Worm (Caenorhabditis elegans) whole organism, late embryonic: ENCODE results near the gene F46C5.7.
A peak's percentile ranks its signal among the peaks of the same experiment; 100 is the strongest.

ENCODE experiments used
- C08G9.2 ChIP-seq: sonication (generic microtip); optimal IDR thresholded peaks from 2 replicates; lab custom pipeline; 2016; ENCODE audit warnings: mild to moderate bottlenecking, missing genetic modification characterization, moderate library complexity, missing compliant biosample characterization
- C38D4.7 ChIP-seq: fragments of 200-800 bp; sonication (Bioruptor generic); optimal IDR thresholded peaks from 2 replicates; lab custom pipeline; 2018; ENCODE audit warnings: mild to moderate bottlenecking, missing genetic modification characterization, moderate library complexity, missing compliant biosample characterization
- K09A11.1 ChIP-seq: sonication (generic microtip); optimal IDR thresholded peaks from 2 replicates; lab custom pipeline; 2017; ENCODE audit warnings: antibody characterized with exemption, mild to moderate bottlenecking, missing genetic modification characterization, missing compliant biosample characterization; ENCODE audit not compliant: insufficient read depth
- T23F11.4 ChIP-seq: fragments of 200-800 bp; sonication (Bioruptor generic); optimal IDR thresholded peaks from 2 replicates; lab custom pipeline; 2018; ENCODE audit warnings: mild to moderate bottlenecking, missing genetic modification characterization, missing compliant biosample characterization
- Y22D7AL.16 ChIP-seq: sonication (generic microtip); optimal IDR thresholded peaks from 2 replicates; lab custom pipeline; 2016; ENCODE audit warnings: missing genetic modification characterization, missing compliant biosample characterization
- ama-1 ChIP-seq: fragments of 150-350 bp; optimal IDR thresholded peaks from 2 replicates; lab custom pipeline; 2014
- ceh-14 ChIP-seq: sonication (generic microtip); optimal IDR thresholded peaks from 2 replicates; lab custom pipeline; 2016; ENCODE audit warnings: missing genotype, missing genetic modification characterization, missing compliant biosample characterization
- ceh-18 ChIP-seq: sonication (generic microtip); optimal IDR thresholded peaks from 2 replicates; lab custom pipeline; 2016; ENCODE audit warnings: missing genetic modification characterization, missing compliant biosample characterization
- ceh-24 ChIP-seq: sonication (generic microtip); optimal IDR thresholded peaks from 2 replicates; lab custom pipeline; 2016; ENCODE audit warnings: mild to moderate bottlenecking, missing genetic modification characterization, missing compliant biosample characterization
- ceh-31 ChIP-seq: sonication (generic microtip); optimal IDR thresholded peaks from 2 replicates; lab custom pipeline; 2016; ENCODE audit warnings: missing genetic modification characterization, missing compliant biosample characterization
- ceh-34 ChIP-seq: sonication (generic microtip); optimal IDR thresholded peaks from 2 replicates; lab custom pipeline; 2016; ENCODE audit warnings: mild to moderate bottlenecking, missing genetic modification characterization, missing compliant biosample characterization
- ceh-45 ChIP-seq: fragments of 200-800 bp; sonication (Bioruptor generic); IDR thresholded peaks from 2 replicates; pipeline ENCODE4 v1.3.6; 2022; ENCODE audit warnings: missing genetic modification reagents, missing genetic modification characterization, missing compliant biosample characterization
- ceh-48 ChIP-seq: sonication (generic microtip); optimal IDR thresholded peaks from 2 replicates; lab custom pipeline; 2016; ENCODE audit warnings: missing genetic modification characterization, inconsistent platforms, missing compliant biosample characterization
- ceh-6 ChIP-seq: fragments of 200-800 bp; sonication (Bioruptor generic); optimal IDR thresholded peaks from 2 replicates; lab custom pipeline; 2018; ENCODE audit warnings: mild to moderate bottlenecking, missing genetic modification characterization, missing compliant biosample characterization
- dmd-4 ChIP-seq: sonication (generic microtip); optimal IDR thresholded peaks from 2 replicates; lab custom pipeline; 2016; ENCODE audit warnings: borderline replicate concordance, missing genetic modification characterization, missing compliant biosample characterization
- ets-4 ChIP-seq: sonication (generic microtip); optimal IDR thresholded peaks from 2 replicates; lab custom pipeline; 2016; ENCODE audit warnings: missing genetic modification characterization, missing compliant biosample characterization
- fkh-10 ChIP-seq: fragments of 150-350 bp; optimal IDR thresholded peaks from 2 replicates; lab custom pipeline; 2014; ENCODE audit warnings: missing biosample characterization, missing genetic modification reagents, missing genetic modification characterization
- gmeb-2 ChIP-seq: sonication (generic microtip); optimal IDR thresholded peaks from 2 replicates; lab custom pipeline; 2016; ENCODE audit warnings: missing genetic modification characterization, inconsistent platforms, missing compliant biosample characterization
- hlh-13 ChIP-seq: fragments of 200-800 bp; sonication (Bioruptor generic); optimal IDR thresholded peaks from 2 replicates; lab custom pipeline; 2018; ENCODE audit warnings: mild to moderate bottlenecking, missing genetic modification characterization, missing compliant biosample characterization
- hlh-30 ChIP-seq: sonication (generic microtip); optimal IDR thresholded peaks from 2 replicates; lab custom pipeline; 2017; ENCODE audit warnings: antibody characterized with exemption, missing genetic modification characterization, missing compliant biosample characterization; ENCODE audit not compliant: insufficient read depth
- hlh-6 ChIP-seq: sonication (generic microtip); optimal IDR thresholded peaks from 2 replicates; lab custom pipeline; 2016; ENCODE audit warnings: missing genotype, missing genetic modification characterization, missing compliant biosample characterization
- lin-11 ChIP-seq: fragments of 200-800 bp; sonication (Bioruptor generic); optimal IDR thresholded peaks from 2 replicates; lab custom pipeline; 2018; ENCODE audit warnings: mild to moderate bottlenecking, missing genetic modification characterization, missing compliant biosample characterization
- madf-2 ChIP-seq: sonication (generic microtip); optimal IDR thresholded peaks from 2 replicates; lab custom pipeline; 2017; ENCODE audit warnings: missing genetic modification characterization, missing compliant biosample characterization
- mec-3 ChIP-seq: sonication (generic microtip); optimal IDR thresholded peaks from 2 replicates; lab custom pipeline; 2016; ENCODE audit warnings: borderline replicate concordance, missing genetic modification characterization, missing compliant biosample characterization
- nfya-1 ChIP-seq: sonication (generic microtip); optimal IDR thresholded peaks from 2 replicates; lab custom pipeline; 2017; ENCODE audit warnings: missing genetic modification characterization, mild to moderate bottlenecking, missing compliant biosample characterization, antibody characterized with exemption, moderate library complexity
- npax-4 ChIP-seq: sonication (generic microtip); optimal IDR thresholded peaks from 2 replicates; lab custom pipeline; 2016; ENCODE audit warnings: missing genetic modification characterization, missing compliant biosample characterization
- odd-2 ChIP-seq: sonication (generic microtip); optimal IDR thresholded peaks from 2 replicates; lab custom pipeline; 2017; ENCODE audit warnings: antibody characterized with exemption, mild to moderate bottlenecking, missing genetic modification characterization, missing compliant biosample characterization
- pag-3 ChIP-seq: sonication (generic microtip); optimal IDR thresholded peaks from 2 replicates; lab custom pipeline; 2016; ENCODE audit warnings: missing compliant biosample characterization, missing genetic modification characterization, borderline replicate concordance
- pax-1 ChIP-seq: fragments of 150-350 bp; optimal IDR thresholded peaks from 2 replicates; lab custom pipeline; 2014; ENCODE audit warnings: missing biosample characterization, missing genetic modification characterization
- ref-2 ChIP-seq: sonication (generic microtip); optimal IDR thresholded peaks from 2 replicates; lab custom pipeline; 2016; ENCODE audit warnings: missing genetic modification characterization, missing compliant biosample characterization
- rnt-1 ChIP-seq: sonication (generic microtip); optimal IDR thresholded peaks from 2 replicates; lab custom pipeline; 2016; ENCODE audit warnings: missing genetic modification characterization, missing compliant biosample characterization
- sdc-2 ChIP-seq: sonication (generic microtip); optimal IDR thresholded peaks from 2 replicates; lab custom pipeline; 2016; ENCODE audit warnings: missing genotype, missing genetic modification characterization, missing compliant biosample characterization
- sox-4 ChIP-seq: sonication (generic microtip); optimal IDR thresholded peaks from 2 replicates; lab custom pipeline; 2017; ENCODE audit warnings: mild to moderate bottlenecking, missing genetic modification characterization, inconsistent platforms, missing compliant biosample characterization
- syd-9 ChIP-seq: sonication (generic microtip); optimal IDR thresholded peaks from 2 replicates; lab custom pipeline; 2016; ENCODE audit warnings: mild to moderate bottlenecking, missing genetic modification characterization, moderate library complexity, missing compliant biosample characterization
- tbx-2 ChIP-seq: sonication (generic microtip); optimal IDR thresholded peaks from 2 replicates; lab custom pipeline; 2016; ENCODE audit warnings: missing genetic modification characterization, missing compliant biosample characterization
- tbx-7 ChIP-seq: sonication (generic microtip); optimal IDR thresholded peaks from 2 replicates; lab custom pipeline; 2016; ENCODE audit warnings: missing genotype, missing genetic modification characterization, missing compliant biosample characterization
- ttx-3 ChIP-seq: sonication (generic microtip); optimal IDR thresholded peaks from 2 replicates; lab custom pipeline; 2016; ENCODE audit warnings: missing genetic modification reagents, missing genetic modification characterization, missing compliant biosample characterization
- unc-3 ChIP-seq, 2 experiments: fragments of 200-800 bp in 1 of 2; sonication (Bioruptor generic) in 1 of 2; sonication (generic microtip) in 1 of 2; conservative IDR thresholded peaks in 1 of 2; optimal IDR thresholded peaks in 1 of 2; 2 replicates each; pipeline versions ENCODE4 v1.3.6 to Lab custom; 2016 to 2022; ENCODE audit warnings: missing compliant biosample characterization in 2 of 2, missing genetic modification characterization in 2 of 2, missing genetic modification reagents in 1 of 2
- unc-42 ChIP-seq: sonication (generic microtip); optimal IDR thresholded peaks from 2 replicates; lab custom pipeline; 2016; ENCODE audit warnings: missing genotype, missing genetic modification characterization, missing compliant biosample characterization
- unc-55 ChIP-seq: sonication (generic microtip); optimal IDR thresholded peaks from 2 replicates; lab custom pipeline; 2017; ENCODE audit warnings: missing biosample characterization, missing genetic modification reagents, missing genetic modification characterization
- unc-86 ChIP-seq: sonication (generic microtip); optimal IDR thresholded peaks from 2 replicates; lab custom pipeline; 2016; ENCODE audit warnings: missing genetic modification characterization, missing compliant biosample characterization

The F46C5.7 gene

DNA sequence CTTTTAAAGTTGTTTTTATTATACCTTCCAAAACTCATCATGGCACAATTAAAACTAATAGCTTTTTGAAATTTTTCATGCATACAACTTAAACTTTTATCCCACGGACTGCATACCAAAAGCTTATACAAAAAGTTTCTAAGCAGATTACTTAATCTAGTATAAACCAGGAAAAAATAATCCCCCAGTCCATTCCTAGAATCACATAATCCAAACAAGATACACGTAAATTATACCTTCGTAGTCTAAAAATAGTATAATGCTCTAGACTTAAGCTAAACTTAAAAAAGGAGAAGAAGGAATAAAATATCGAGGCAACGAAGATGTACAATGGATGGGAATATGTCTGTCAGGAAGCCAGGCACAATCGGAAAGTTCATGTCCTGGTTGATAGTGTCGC is 43.9 kb upstream of the F46C5.7 start:
- no peak for TF ChIP-seq hlh-6 (tag; lab: Kevin White, UChicago)
- TF ChIP-seq ets-4 (tag; lab: Kevin White, UChicago): no peak
- no peak for TF ChIP-seq mec-3 (tag; lab: Kevin White, UChicago)
- TF ChIP-seq ceh-48 (tag; lab: Kevin White, UChicago): no peak
- no peak for TF ChIP-seq sdc-2 (tag; lab: Kevin White, UChicago)
- TF ChIP-seq K09A11.1 (tag; lab: Kevin White, UChicago): no peak
- TF ChIP-seq lin-11 (tag; lab: Kevin White, UChicago): no peak
- no peak for TF ChIP-seq ama-1 (lab: Kevin White, UChicago)
- TF ChIP-seq rnt-1 (tag; lab: Kevin White, UChicago): no peak
- no peak for TF ChIP-seq C08G9.2 (tag; lab: Kevin White, UChicago)
- no peak for TF ChIP-seq unc-55

DNA sequence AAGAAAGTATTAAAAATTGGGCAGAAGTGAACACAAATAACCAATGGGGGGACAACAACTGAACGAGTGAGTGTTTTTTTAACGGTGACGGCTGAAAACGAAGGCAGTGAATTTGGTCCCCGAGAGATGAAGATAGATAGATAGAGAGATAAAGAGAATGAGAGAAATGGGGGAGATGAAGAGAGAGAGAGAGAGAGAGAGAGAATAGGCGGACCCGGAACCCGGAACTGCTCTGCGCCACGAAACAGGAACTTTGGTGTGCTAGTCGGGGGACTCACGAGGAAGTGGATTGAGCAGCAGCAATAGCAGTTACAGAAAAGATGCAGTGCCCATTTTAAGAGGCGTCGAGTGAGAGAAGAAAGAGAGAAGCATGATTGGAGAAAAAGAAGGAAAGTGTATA is 42.7 kb upstream of the F46C5.7 start:
- TF ChIP-seq rnt-1 (tag; lab: Kevin White, UChicago): no peak
- no peak for TF ChIP-seq unc-55
- peak; percentile 19 for TF ChIP-seq ceh-14 (tag; lab: Kevin White, UChicago)
- peak; percentile 75 for TF ChIP-seq ceh-18
- TF ChIP-seq hlh-30 (tag; lab: Kevin White, UChicago): no peak
- TF ChIP-seq ttx-3: no peak
- no peak for TF ChIP-seq lin-11 (tag; lab: Kevin White, UChicago)
- peak; percentile 44 for TF ChIP-seq tbx-2
- no peak for TF ChIP-seq Y22D7AL.16 (tag; lab: Kevin White, UChicago)
- no peak for TF ChIP-seq mec-3 (tag; lab: Kevin White, UChicago)
- no peak for TF ChIP-seq ceh-6
- no peak for TF ChIP-seq ets-4 (tag; lab: Kevin White, UChicago)
- no peak for TF ChIP-seq hlh-13 (GFP tag; lab: Kevin White, UChicago)
- TF ChIP-seq C08G9.2 (tag; lab: Kevin White, UChicago): no peak
- TF ChIP-seq ceh-24 (tag; lab: Kevin White, UChicago): no peak
- no peak for TF ChIP-seq unc-86 (tag; lab: Kevin White, UChicago)
- no peak for TF ChIP-seq odd-2 (tag; lab: Kevin White, UChicago)
- no peak for TF ChIP-seq ref-2
- peak; percentile 38 for TF ChIP-seq ceh-34
- TF ChIP-seq pag-3 (tag; lab: Kevin White, UChicago): no peak
- peak; percentile 9 for TF ChIP-seq fkh-10
- no peak for TF ChIP-seq hlh-6 (tag; lab: Kevin White, UChicago)
- no peak for TF ChIP-seq syd-9 (tag; lab: Kevin White, UChicago)
- TF ChIP-seq ama-1 (lab: Kevin White, UChicago): no peak
- TF ChIP-seq ceh-31 (tag; lab: Kevin White, UChicago): peak; percentile 23
- no peak for TF ChIP-seq sox-4 (tag; lab: Kevin White, UChicago)
- no peak for TF ChIP-seq C38D4.7 (GFP tag; lab: Kevin White, UChicago)
- TF ChIP-seq madf-2: no peak
- no peak for TF ChIP-seq dmd-4 (tag; lab: Kevin White, UChicago)
- peak; percentile 77 for TF ChIP-seq unc-42
- no peak for TF ChIP-seq tbx-7 (tag; lab: Kevin White, UChicago)
- TF ChIP-seq pax-1 (tag; lab: Kevin White, UChicago): no peak
- peak; percentile 8 for TF ChIP-seq nfya-1
- no peak for TF ChIP-seq npax-4 (tag; lab: Kevin White, UChicago)
- TF ChIP-seq ceh-45: no peak

DNA sequence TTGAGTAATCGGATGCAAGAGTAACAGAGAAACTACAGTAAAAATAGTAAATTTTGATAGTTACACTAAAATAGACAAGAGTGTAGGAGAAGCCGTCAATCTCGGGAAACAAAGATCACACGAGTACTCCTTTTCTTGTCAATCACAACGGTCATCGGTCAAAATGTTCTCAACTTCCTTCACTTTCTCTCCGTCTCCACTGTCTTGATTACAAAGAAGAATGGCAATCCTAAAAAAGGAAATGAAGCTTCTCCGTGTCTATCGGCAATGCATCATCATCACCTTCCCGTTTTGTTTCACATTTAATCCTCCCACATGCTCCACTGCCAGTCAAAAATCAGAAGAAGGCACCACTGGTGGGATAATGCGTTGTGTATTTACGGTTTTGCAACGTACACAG is 39.4 kb upstream of the F46C5.7 start:
- TF ChIP-seq ceh-24 (tag; lab: Kevin White, UChicago) (no peak), gmeb-2 (tag; lab: Kevin White, UChicago) (no peak), T23F11.4 (no peak), unc-3 (GFP tag; conservative IDR thresholded peaks at IDR 0.05; lab: Robert Waterston, UW) (no peak), unc-3 (tag; optimal IDR thresholded peaks at IDR 0.05; lab: Kevin White, UChicago) (no peak), hlh-30 (tag; lab: Kevin White, UChicago) (no peak)
